Fruit fly (Drosophila melanogaster): Measurements from ENCODE around the gene CG17562.

CG17562 gene

dm6 chr3R:16615009-16615408 is at the start of gene CG17562:
Gene CG17562 (plus strand): TSS chr3R:16615309.
- TF ChIP-seq CG8159 (tag; optimal IDR thresholded peaks at IDR 0.05) (no peak), rn (GFP tag; IDR thresholded peaks at IDR 0.05) (no peak), CG14655 (GFP tag; optimal IDR thresholded peaks at IDR 0.05) (no peak), gl (tag; optimal IDR thresholded peaks at IDR 0.05) (no peak), CG12605 (GFP tag; IDR thresholded peaks at IDR 0.05) (no peak), fd96Ca (GFP tag; IDR thresholded peaks at IDR 0.05) (no peak)

- no peak for TF ChIP-seq CG34367 (tag; optimal IDR thresholded peaks at IDR 0.05)
- TF ChIP-seq CG10348 (GFP tag; IDR thresholded peaks at IDR 0.05), result no peak
- no peak for TF ChIP-seq CG14655 (GFP tag; optimal IDR thresholded peaks at IDR 0.05)
- no peak for TF ChIP-seq EcR (GFP tag; optimal IDR thresholded peaks at IDR 0.05)
- TF ChIP-seq CG4496 (GFP tag; IDR thresholded peaks at IDR 0.05), result no peak
- TF ChIP-seq CG15710 (tag; optimal IDR thresholded peaks at IDR 0.05), result no peak
- no peak for TF ChIP-seq CG9948 (tag; optimal IDR thresholded peaks at IDR 0.05)
These were observed 45.8 kb upstream of the CG17562 start for dm6 chr3R:16569338-16569737.

dm6 chr3R:16570484-16570883 is 44.6 kb upstream of the CG17562 start:
- TF ChIP-seq rn (GFP tag; IDR thresholded peaks at IDR 0.05) (no peak), Pif1B (GFP tag; optimal IDR thresholded peaks at IDR 0.05) (no peak)

- TF ChIP-seq Pif1B (GFP tag; optimal IDR thresholded peaks at IDR 0.05) (no peak), CG8159 (tag; optimal IDR thresholded peaks at IDR 0.05) (no peak), Ets98B (GFP tag; IDR thresholded peaks at IDR 0.05) (no peak), EcR (GFP tag; optimal IDR thresholded peaks at IDR 0.05) (no peak), fd96Ca (GFP tag; IDR thresholded peaks at IDR 0.05) (no peak), CG4496 (GFP tag; IDR thresholded peaks at IDR 0.05) (no peak), CG9948 (tag; optimal IDR thresholded peaks at IDR 0.05) (no peak), CG13204 (GFP tag; optimal IDR thresholded peaks at IDR 0.05) (no peak), CG12605 (GFP tag; IDR thresholded peaks at IDR 0.05) (no peak), CG14655 (GFP tag; optimal IDR thresholded peaks at IDR 0.05) (no peak), CG8301 (tag; optimal IDR thresholded peaks at IDR 0.05) (no peak), gl (tag; optimal IDR thresholded peaks at IDR 0.05) (no peak), CG15710 (tag; optimal IDR thresholded peaks at IDR 0.05) (no peak), CG10348 (GFP tag; IDR thresholded peaks at IDR 0.05) (no peak), Snoo (tag; optimal IDR thresholded peaks at IDR 0.05) (no peak)
These were observed 43.9 kb upstream of the CG17562 start, which contains the start of gene CG14891 for dm6 chr3R:16571215-16571614. Gene CG14891 (plus strand): TSS chr3R:16571515.

dm6 chr3R:16573483-16574145 is 41.5 kb upstream of the CG17562 start, which contains the start of gene CG14903:
Gene CG14903 (minus strand): TSS chr3R:16573752.
- TF ChIP-seq gl (tag; optimal IDR thresholded peaks at IDR 0.05) (no peak), D1 (tag; optimal IDR thresholded peaks at IDR 0.05) (no peak), CG32121 (GFP tag; IDR thresholded peaks at IDR 0.05) (no peak), Pif1B (GFP tag; optimal IDR thresholded peaks at IDR 0.05) (no peak), Pif1A (GFP tag; optimal IDR thresholded peaks at IDR 0.05) (no peak), CG8159 (tag; optimal IDR thresholded peaks at IDR 0.05) (no peak)

dm6 chr3R:16583605-16584004 is 31.5 kb upstream of the CG17562 start, which contains the start of gene Scp2:
Gene Scp2 (minus strand): TSS chr3R:16583663.
- TF ChIP-seq Pif1A (GFP tag; optimal IDR thresholded peaks at IDR 0.05) (no peak), CG13204 (GFP tag; optimal IDR thresholded peaks at IDR 0.05) (no peak), CG10348 (GFP tag; IDR thresholded peaks at IDR 0.05) (no peak), CG12605 (GFP tag; IDR thresholded peaks at IDR 0.05) (no peak), CG9948 (tag; optimal IDR thresholded peaks at IDR 0.05) (no peak), CG8159 (tag; optimal IDR thresholded peaks at IDR 0.05) (no peak), CG15710 (tag; optimal IDR thresholded peaks at IDR 0.05) (no peak), CG34367 (tag; optimal IDR thresholded peaks at IDR 0.05) (no peak)

dm6 chr3R:16591407-16591806 is 23.7 kb upstream of the CG17562 start:
- TF ChIP-seq CG4496 (GFP tag; IDR thresholded peaks at IDR 0.05), result 0 out of 3 replicates have a peak, but pooled peaks have one; percentile 18
- no peak for TF ChIP-seq Pif1A (GFP tag; optimal IDR thresholded peaks at IDR 0.05)
- TF ChIP-seq Snoo (tag; optimal IDR thresholded peaks at IDR 0.05), result no peak
- no peak for TF ChIP-seq D1 (tag; optimal IDR thresholded peaks at IDR 0.05)
